Worm (Caenorhabditis elegans) whole organism, late embryonic: Measurements from ENCODE around the gene D2024.4.
"Not testable (repeated sequence)": the region's sequence is repeated elsewhere in the genome, so short reads cannot be mapped to it uniquely, and the experiment has no call there.

Experiments
- C38D4.7 ChIP-seq: fragments of 200-800 bp; sonication (Bioruptor generic); optimal IDR thresholded peaks from 2 replicates; lab custom pipeline; 2018; ENCODE audit warnings: mild to moderate bottlenecking, missing genetic modification characterization, moderate library complexity, missing compliant biosample characterization
- K02D7.2 ChIP-seq: sonication (generic microtip); optimal IDR thresholded peaks from 2 replicates; lab custom pipeline; 2017; ENCODE audit warnings: mild to moderate bottlenecking, missing genetic modification characterization, missing compliant biosample characterization
- T23F11.4 ChIP-seq: fragments of 200-800 bp; sonication (Bioruptor generic); optimal IDR thresholded peaks from 2 replicates; lab custom pipeline; 2018; ENCODE audit warnings: mild to moderate bottlenecking, missing genetic modification characterization, missing compliant biosample characterization
- Y22D7AL.16 ChIP-seq: sonication (generic microtip); optimal IDR thresholded peaks from 2 replicates; lab custom pipeline; 2016; ENCODE audit warnings: missing genetic modification characterization, missing compliant biosample characterization
- ceh-14 ChIP-seq: sonication (generic microtip); optimal IDR thresholded peaks from 2 replicates; lab custom pipeline; 2016; ENCODE audit warnings: missing genotype, missing genetic modification characterization, missing compliant biosample characterization
- ceh-2 ChIP-seq: sonication (generic microtip); optimal IDR thresholded peaks from 2 replicates; lab custom pipeline; 2016; ENCODE audit warnings: missing genotype, missing genetic modification characterization, missing compliant biosample characterization
- ceh-22 ChIP-seq: sonication (generic microtip); optimal IDR thresholded peaks from 2 replicates; lab custom pipeline; 2017; ENCODE audit warnings: missing biosample characterization, missing genetic modification characterization
- ceh-24 ChIP-seq: sonication (generic microtip); optimal IDR thresholded peaks from 2 replicates; lab custom pipeline; 2016; ENCODE audit warnings: mild to moderate bottlenecking, missing genetic modification characterization, missing compliant biosample characterization
- ceh-31 ChIP-seq: sonication (generic microtip); optimal IDR thresholded peaks from 2 replicates; lab custom pipeline; 2016; ENCODE audit warnings: missing genetic modification characterization, missing compliant biosample characterization
- ceh-45 ChIP-seq: fragments of 200-800 bp; sonication (Bioruptor generic); IDR thresholded peaks from 2 replicates; pipeline ENCODE4 v1.3.6; 2022; ENCODE audit warnings: missing genetic modification reagents, missing genetic modification characterization, missing compliant biosample characterization
- ceh-6 ChIP-seq: fragments of 200-800 bp; sonication (Bioruptor generic); optimal IDR thresholded peaks from 2 replicates; lab custom pipeline; 2018; ENCODE audit warnings: mild to moderate bottlenecking, missing genetic modification characterization, missing compliant biosample characterization
- ceh-9 ChIP-seq: sonication (generic microtip); optimal IDR thresholded peaks from 2 replicates; lab custom pipeline; 2016; ENCODE audit warnings: mild to moderate bottlenecking, missing genetic modification characterization, inconsistent platforms, missing compliant biosample characterization
- che-1 ChIP-seq: sonication (generic microtip); optimal IDR thresholded peaks from 2 replicates; lab custom pipeline; 2016; ENCODE audit warnings: mild to moderate bottlenecking, missing genetic modification characterization, missing compliant biosample characterization
- dmd-4 ChIP-seq: sonication (generic microtip); optimal IDR thresholded peaks from 2 replicates; lab custom pipeline; 2016; ENCODE audit warnings: borderline replicate concordance, missing genetic modification characterization, missing compliant biosample characterization
- dve-1 ChIP-seq: sonication (generic microtip); optimal IDR thresholded peaks from 2 replicates; lab custom pipeline; 2017; ENCODE audit warnings: antibody characterized with exemption, mild to moderate bottlenecking, missing genetic modification characterization, missing compliant biosample characterization
- elt-2 ChIP-seq: sonication (generic microtip); optimal IDR thresholded peaks from 2 replicates; lab custom pipeline; 2016; ENCODE audit warnings: missing genetic modification reagents, missing genetic modification characterization, missing compliant biosample characterization
- elt-4 ChIP-seq: sonication (generic microtip); optimal IDR thresholded peaks from 2 replicates; lab custom pipeline; 2016; ENCODE audit warnings: missing genetic modification characterization, missing compliant biosample characterization
- eyg-1 ChIP-seq: sonication (generic microtip); optimal IDR thresholded peaks from 2 replicates; lab custom pipeline; 2016; ENCODE audit warnings: missing genotype, missing genetic modification characterization, missing compliant biosample characterization
- fax-1 ChIP-seq: sonication (generic microtip); optimal IDR thresholded peaks from 2 replicates; lab custom pipeline; 2016; ENCODE audit warnings: missing genotype, missing genetic modification characterization, missing compliant biosample characterization
- fkh-6 ChIP-seq: sonication (generic microtip); optimal IDR thresholded peaks from 2 replicates; lab custom pipeline; 2016; ENCODE audit warnings: missing genetic modification characterization, missing compliant biosample characterization
- gmeb-2 ChIP-seq: sonication (generic microtip); optimal IDR thresholded peaks from 2 replicates; lab custom pipeline; 2016; ENCODE audit warnings: missing genetic modification characterization, inconsistent platforms, missing compliant biosample characterization
- hlh-15 ChIP-seq: sonication (generic microtip); optimal IDR thresholded peaks from 2 replicates; lab custom pipeline; 2016; ENCODE audit warnings: missing genetic modification characterization, missing compliant biosample characterization
- hlh-8 ChIP-seq: sonication (generic microtip); optimal IDR thresholded peaks from 2 replicates; lab custom pipeline; 2016; ENCODE audit warnings: missing genotype, missing genetic modification characterization, missing compliant biosample characterization
- lim-6 ChIP-seq: sonication (generic microtip); optimal IDR thresholded peaks from 2 replicates; lab custom pipeline; 2016; ENCODE audit warnings: missing genetic modification characterization, missing compliant biosample characterization
- lin-11 ChIP-seq: fragments of 200-800 bp; sonication (Bioruptor generic); optimal IDR thresholded peaks from 2 replicates; lab custom pipeline; 2018; ENCODE audit warnings: mild to moderate bottlenecking, missing genetic modification characterization, missing compliant biosample characterization
- madf-2 ChIP-seq: sonication (generic microtip); optimal IDR thresholded peaks from 2 replicates; lab custom pipeline; 2017; ENCODE audit warnings: missing genetic modification characterization, missing compliant biosample characterization
- pat-9 ChIP-seq: fragments of 200-800 bp; sonication (Bioruptor generic); optimal IDR thresholded peaks from 2 replicates; lab custom pipeline; 2018; ENCODE audit warnings: mild to moderate bottlenecking, missing genetic modification characterization, moderate library complexity, missing compliant biosample characterization
- pax-1 ChIP-seq: fragments of 150-350 bp; optimal IDR thresholded peaks from 2 replicates; lab custom pipeline; 2014; ENCODE audit warnings: missing biosample characterization, missing genetic modification characterization
- pha-2 ChIP-seq: sonication (generic microtip); optimal IDR thresholded peaks from 2 replicates; lab custom pipeline; 2017; ENCODE audit warnings: mild to moderate bottlenecking, missing genetic modification characterization, missing compliant biosample characterization
- pha-4 ChIP-seq: fragments of 150-350 bp; optimal IDR thresholded peaks from 2 replicates; lab custom pipeline; 2018; ENCODE audit warnings: missing biosample characterization, missing genetic modification reagents, missing genetic modification characterization
- pqm-1 ChIP-seq: sonication (generic microtip); optimal IDR thresholded peaks from 2 replicates; lab custom pipeline; 2016; ENCODE audit warnings: missing genetic modification characterization, missing compliant biosample characterization
- rnt-1 ChIP-seq: sonication (generic microtip); optimal IDR thresholded peaks from 2 replicates; lab custom pipeline; 2016; ENCODE audit warnings: missing genetic modification characterization, missing compliant biosample characterization
- syd-9 ChIP-seq: sonication (generic microtip); optimal IDR thresholded peaks from 2 replicates; lab custom pipeline; 2016; ENCODE audit warnings: mild to moderate bottlenecking, missing genetic modification characterization, moderate library complexity, missing compliant biosample characterization
- unc-42 ChIP-seq: sonication (generic microtip); optimal IDR thresholded peaks from 2 replicates; lab custom pipeline; 2016; ENCODE audit warnings: missing genotype, missing genetic modification characterization, missing compliant biosample characterization
- unc-55 ChIP-seq: sonication (generic microtip); optimal IDR thresholded peaks from 2 replicates; lab custom pipeline; 2017; ENCODE audit warnings: missing biosample characterization, missing genetic modification reagents, missing genetic modification characterization
- zip-5 ChIP-seq: sonication (generic microtip); optimal IDR thresholded peaks from 2 replicates; lab custom pipeline; 2016; ENCODE audit warnings: missing genetic modification characterization, missing compliant biosample characterization

Gene D2024.4

DNA sequence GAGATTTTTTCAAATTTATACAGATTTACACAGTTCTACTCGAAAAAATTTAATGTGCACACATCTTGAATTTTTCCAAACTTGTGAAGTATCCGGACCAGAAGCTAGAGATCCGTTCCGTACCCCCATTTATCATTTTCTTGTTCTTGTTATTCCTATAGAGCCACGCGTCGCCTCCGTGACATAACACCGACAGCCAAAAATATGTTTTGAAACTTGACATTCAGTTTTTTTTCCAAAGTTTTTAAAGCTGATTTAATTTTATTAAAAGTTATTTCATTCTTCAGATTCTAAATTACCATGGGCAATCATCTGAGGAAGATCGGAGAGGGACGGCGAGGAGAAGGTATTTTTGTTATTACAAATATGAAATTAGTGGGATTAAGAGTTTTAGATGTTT lies 19.1 kb downstream of the D2024.4 start, which contains the start of gene D2024.18:
D2024.18 (plus strand) TSS at position 301 of the 400 bp plus-strand sequence.
- TF ChIP-seq lin-11 (tag; lab: Kevin White, UChicago) (no peak), hlh-15 (tag; lab: Kevin White, UChicago) (no peak), unc-55 (GFP tag; lab: Kevin White, UChicago) (no peak)

DNA sequence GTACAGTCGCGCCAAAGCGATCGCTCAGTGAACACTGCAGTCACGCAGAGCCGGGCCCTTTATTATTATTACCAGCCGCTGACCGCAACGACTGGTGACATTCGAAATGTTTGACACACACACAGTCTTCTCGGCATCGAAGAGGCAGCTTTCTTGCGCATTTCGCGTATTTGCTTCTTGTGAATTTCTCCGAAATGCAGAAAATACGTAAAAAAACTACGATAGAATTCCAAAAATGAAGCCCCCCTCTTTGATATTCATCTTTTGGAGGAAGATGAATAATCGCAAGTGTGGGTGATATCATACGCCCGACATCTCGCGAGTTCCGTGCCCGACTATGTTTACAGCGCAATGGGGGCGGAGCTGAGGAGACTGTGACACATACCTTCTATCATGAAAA lies 22.2 kb downstream of the D2024.4 start:
- no peak for TF ChIP-seq pax-1 (tag; lab: Kevin White, UChicago)
- TF ChIP-seq gmeb-2: no peak
- TF ChIP-seq unc-42 (tag; lab: Kevin White, UChicago): no peak
- TF ChIP-seq ceh-24 (tag; lab: Kevin White, UChicago): no peak
- TF ChIP-seq hlh-8 (tag; lab: Kevin White, UChicago): no peak
- no peak for TF ChIP-seq K02D7.2 (tag; lab: Kevin White, UChicago)
- TF ChIP-seq elt-2 (tag; lab: Kevin White, UChicago): no peak
- TF ChIP-seq eyg-1 (tag; lab: Kevin White, UChicago): no peak
- TF ChIP-seq ceh-31 (tag; lab: Kevin White, UChicago): no peak
- no peak for TF ChIP-seq pha-4 (tag; lab: Kevin White, UChicago)
- no peak for TF ChIP-seq unc-55 (GFP tag; lab: Kevin White, UChicago)
- TF ChIP-seq C38D4.7 (GFP tag; lab: Kevin White, UChicago): no peak
- TF ChIP-seq, all 69 proteins: peak for 0

DNA sequence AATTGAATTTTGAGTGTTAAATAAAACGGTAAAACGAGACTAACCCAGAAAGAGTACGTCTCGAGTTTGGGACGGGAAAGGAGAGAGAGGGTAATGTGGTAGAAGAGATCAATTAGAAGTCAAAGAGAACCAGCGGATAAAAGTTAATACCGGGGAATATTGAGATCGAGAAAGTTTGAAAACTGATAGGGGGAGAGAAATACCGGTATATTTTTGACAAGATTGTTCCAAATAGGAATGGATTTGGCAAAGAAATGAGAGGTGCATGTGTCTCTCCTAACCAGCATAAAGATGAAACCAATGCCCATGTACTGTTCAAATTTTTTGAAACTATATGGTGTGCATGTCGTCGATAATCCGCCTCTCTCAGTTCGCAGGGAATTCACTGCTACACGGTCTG lies 23.7 kb downstream of the D2024.4 start, which contains the start of gene C06E4.5:
C06E4.5 (plus strand) TSS at position 301 of the 400 bp plus-strand sequence.
- TF ChIP-seq T23F11.4 (GFP tag; lab: Kevin White, UChicago); ceh-31 (tag; lab: Kevin White, UChicago); rnt-1 (tag; lab: Kevin White, UChicago): not testable (repeated sequence)

DNA sequence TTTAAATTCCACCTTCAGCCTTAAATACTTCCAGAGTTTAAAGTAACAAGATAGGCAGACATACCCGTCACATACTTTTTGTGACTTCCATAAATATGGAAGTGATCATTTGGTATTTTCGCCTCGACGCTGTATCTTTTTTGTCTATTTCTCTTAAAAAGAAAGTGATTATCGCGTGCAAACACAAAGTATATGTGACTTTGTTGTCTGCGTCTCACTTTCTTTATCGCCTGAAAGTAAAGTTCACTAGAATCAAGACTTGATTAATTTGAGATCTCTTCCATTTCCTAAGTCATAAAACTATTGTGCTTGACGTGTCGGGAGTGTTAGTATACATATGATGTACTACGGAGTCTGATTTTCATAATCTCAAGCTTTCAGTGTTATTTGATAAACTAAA lies 27.2 kb downstream of the D2024.4 start, which contains the start of gene C06E4.6:
C06E4.6 (minus strand) TSS at position 51 of the 400 bp plus-strand sequence.
- TF ChIP-seq che-1 (tag; lab: Kevin White, UChicago): no peak
- no peak for TF ChIP-seq ceh-14
- TF ChIP-seq dve-1 (tag; lab: Kevin White, UChicago): no peak
- TF ChIP-seq hlh-8 (tag; lab: Kevin White, UChicago): no peak
- TF ChIP-seq zip-5: no peak
- no peak for TF ChIP-seq fkh-6

DNA sequence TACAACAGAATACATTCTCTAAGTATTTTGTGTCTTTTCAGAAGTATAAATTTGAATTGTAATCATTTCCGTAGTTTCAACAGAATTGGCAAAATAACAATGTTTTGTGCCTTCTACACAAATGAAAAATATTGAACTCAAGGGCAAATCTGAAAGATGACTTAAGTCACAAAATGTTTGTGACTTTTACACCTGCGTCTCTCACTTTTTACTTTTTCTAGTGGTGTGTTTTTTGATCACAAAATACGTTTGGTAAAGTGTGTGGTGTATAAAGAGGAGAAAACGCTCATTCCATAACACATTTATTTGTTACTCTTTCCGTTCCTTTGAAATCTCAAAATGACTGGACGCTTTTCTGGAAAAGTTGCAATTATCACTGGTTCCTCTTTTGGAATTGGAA lies 29.6 kb downstream of the D2024.4 start, which contains the start of gene C06E4.3:
C06E4.3 (plus strand) TSS at position 289 of the 400 bp plus-strand sequence.
- TF ChIP-seq ceh-6: no peak
- no peak for TF ChIP-seq ceh-2 (tag; lab: Kevin White, UChicago)
- no peak for TF ChIP-seq T23F11.4 (GFP tag; lab: Kevin White, UChicago)
- no peak for TF ChIP-seq elt-2 (tag; lab: Kevin White, UChicago)
- TF ChIP-seq ceh-9 (tag; lab: Kevin White, UChicago): no peak
- TF ChIP-seq C38D4.7 (GFP tag; lab: Kevin White, UChicago): no peak
- no peak for TF ChIP-seq Y22D7AL.16 (tag; lab: Kevin White, UChicago)
- no peak for TF ChIP-seq madf-2
- TF ChIP-seq dmd-4 (tag; lab: Kevin White, UChicago): no peak
- no peak for TF ChIP-seq che-1 (tag; lab: Kevin White, UChicago)
- TF ChIP-seq ceh-45: no peak
- no peak for TF ChIP-seq hlh-15 (tag; lab: Kevin White, UChicago)
- no peak for TF ChIP-seq gmeb-2
- TF ChIP-seq pha-2: no peak
- no peak for TF ChIP-seq elt-4
- TF ChIP-seq rnt-1 (tag; lab: Kevin White, UChicago): no peak

DNA sequence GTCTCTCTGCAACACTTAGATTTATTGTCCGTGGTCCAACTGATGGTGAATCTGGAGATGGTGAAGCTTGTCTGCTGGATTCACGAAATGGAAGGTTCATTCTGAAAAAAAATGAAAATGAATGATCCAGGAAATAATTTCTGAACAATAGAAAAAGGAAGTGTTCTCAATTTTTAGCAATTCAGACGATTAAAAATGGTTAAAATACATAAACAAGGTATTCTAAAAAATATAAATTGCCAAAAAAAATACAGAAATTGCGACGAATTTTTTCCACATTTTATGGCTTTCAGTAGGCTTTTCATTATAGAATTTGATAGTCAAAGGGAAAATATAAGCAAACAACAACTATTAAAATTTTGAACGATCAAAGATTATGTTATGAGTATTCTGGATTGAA lies 32.1 kb downstream of the D2024.4 start, which contains the start of gene glb-2:
glb-2 (minus strand) TSS at position 101 of the 400 bp plus-strand sequence.
- TF ChIP-seq ceh-31 (tag; lab: Kevin White, UChicago): no peak
- TF ChIP-seq pqm-1 (tag; lab: Kevin White, UChicago): no peak
- TF ChIP-seq pat-9 (tag; lab: Kevin White, UChicago): no peak
- TF ChIP-seq unc-55 (GFP tag; lab: Kevin White, UChicago): no peak
- no peak for TF ChIP-seq ceh-22
- no peak for TF ChIP-seq syd-9 (tag; lab: Kevin White, UChicago)
- no peak for TF ChIP-seq lim-6
- TF ChIP-seq fax-1: no peak
